Worm (Caenorhabditis elegans) whole organism, L2 larva: ENCODE measurements around the gene F25G6.8.

Experiments
- C34F6.9 ChIP-seq: fragments of 150-350 bp; optimal IDR thresholded peaks from 2 replicates; lab custom pipeline; 2014; ENCODE audit warnings: missing biosample characterization, missing genetic modification characterization
- F13H6.1 ChIP-seq: sonication (generic microtip); optimal IDR thresholded peaks from 2 replicates; lab custom pipeline; 2016; ENCODE audit warnings: missing genetic modification characterization, missing compliant biosample characterization
- R02D3.7 ChIP-seq: fragments of 150-350 bp; optimal IDR thresholded peaks from 2 replicates; lab custom pipeline; 2014; ENCODE audit warnings: missing biosample characterization, missing genetic modification characterization
- alr-1 ChIP-seq: fragments of 150-350 bp; optimal IDR thresholded peaks from 2 replicates; lab custom pipeline; 2014; ENCODE audit warnings: missing biosample characterization, missing genetic modification characterization
- ama-1 ChIP-seq: fragments of 150-350 bp; optimal IDR thresholded peaks from 2 replicates; lab custom pipeline; 2018; ENCODE audit warnings: inconsistent platforms
- ceh-16 ChIP-seq: fragments of 150-350 bp; optimal IDR thresholded peaks from 2 replicates; lab custom pipeline; 2014; ENCODE audit warnings: missing biosample characterization, missing genetic modification characterization
- ceh-82 ChIP-seq: fragments of 150-350 bp; optimal IDR thresholded peaks from 2 replicates; lab custom pipeline; 2014; ENCODE audit warnings: missing biosample characterization, missing genetic modification characterization
- crh-2 ChIP-seq: sonication (generic microtip); optimal IDR thresholded peaks from 2 replicates; lab custom pipeline; 2017; ENCODE audit warnings: missing biosample characterization, missing genetic modification characterization
- dmd-4 ChIP-seq: sonication (generic microtip); optimal IDR thresholded peaks from 2 replicates; lab custom pipeline; 2017; ENCODE audit warnings: missing biosample characterization, missing genetic modification characterization
- elt-1 ChIP-seq: fragments of 150-350 bp; optimal IDR thresholded peaks from 2 replicates; lab custom pipeline; 2014; ENCODE audit warnings: missing biosample characterization, missing genetic modification characterization
- fos-1 ChIP-seq: fragments of 150-350 bp; optimal IDR thresholded peaks from 2 replicates; lab custom pipeline; 2014; ENCODE audit warnings: missing biosample characterization, missing genetic modification characterization
- gmeb-1 ChIP-seq: fragments of 150-350 bp; optimal IDR thresholded peaks from 2 replicates; lab custom pipeline; 2014; ENCODE audit warnings: missing biosample characterization, missing genetic modification characterization
- lin-11 ChIP-seq: fragments of 150-350 bp; sonication (generic microtip); optimal IDR thresholded peaks from 2 replicates; lab custom pipeline; 2014; ENCODE audit warnings: missing biosample characterization, missing genetic modification characterization, inconsistent platforms, mixed read lengths
- lsy-2 ChIP-seq, 2 experiments: fragments of 150-350 bp in 1 of 2; sonication (generic microtip) in 1 of 2; optimal IDR thresholded peaks; 2 replicates each; lab custom pipeline; 2014 to 2017; ENCODE audit warnings: missing biosample characterization in 2 of 2, missing genetic modification characterization in 2 of 2
- mdl-1 ChIP-seq, 2 experiments: fragments of 150-350 bp in 1 of 2; sonication (generic microtip) in 1 of 2; optimal IDR thresholded peaks; 2 replicates each; lab custom pipeline; 2017; ENCODE audit warnings: missing biosample characterization in 2 of 2, missing genetic modification characterization in 2 of 2
- nhr-10 ChIP-seq: sonication (generic microtip); optimal IDR thresholded peaks from 2 replicates; lab custom pipeline; 2017; ENCODE audit warnings: missing biosample characterization, missing genetic modification characterization
- nhr-11 ChIP-seq: fragments of 150-350 bp; optimal IDR thresholded peaks from 2 replicates; lab custom pipeline; 2014; ENCODE audit warnings: missing biosample characterization, missing genetic modification characterization
- nhr-129 ChIP-seq: fragments of 150-350 bp; optimal IDR thresholded peaks from 2 replicates; lab custom pipeline; 2014; ENCODE audit warnings: missing biosample characterization, missing genetic modification characterization
- nhr-21 ChIP-seq: fragments of 150-350 bp; optimal IDR thresholded peaks from 2 replicates; lab custom pipeline; 2014; ENCODE audit warnings: missing biosample characterization, missing genetic modification characterization
- nhr-237 ChIP-seq: fragments of 150-350 bp; optimal IDR thresholded peaks from 2 replicates; lab custom pipeline; 2014; ENCODE audit warnings: missing biosample characterization, missing genetic modification characterization
- nhr-6 ChIP-seq: fragments of 150-350 bp; optimal IDR thresholded peaks from 2 replicates; lab custom pipeline; 2014; ENCODE audit warnings: missing biosample characterization, missing genetic modification characterization
- nhr-77 ChIP-seq: fragments of 150-350 bp; optimal IDR thresholded peaks from 2 replicates; lab custom pipeline; 2014; ENCODE audit warnings: missing biosample characterization, missing genetic modification characterization
- sma-9 ChIP-seq, 2 experiments: fragments of 150-350 bp in 1 of 2; sonication (generic microtip) in 1 of 2; optimal IDR thresholded peaks; 2 replicates each; lab custom pipeline; 2014 to 2016; ENCODE audit warnings: missing genetic modification characterization in 2 of 2, mild to moderate bottlenecking in 1 of 2, missing biosample characterization in 1 of 2, missing compliant biosample characterization in 1 of 2, missing genetic modification reagents in 1 of 2, moderate library complexity in 1 of 2
- snpc-4 ChIP-seq: fragments of 150-350 bp; optimal IDR thresholded peaks from 2 replicates; lab custom pipeline; 2014; ENCODE audit warnings: missing biosample characterization, missing genetic modification characterization
- unc-55 ChIP-seq: fragments of 150-350 bp; sonication (generic microtip); optimal IDR thresholded peaks from 3 replicates; lab custom pipeline; 2014; ENCODE audit warnings: missing biosample characterization, missing genetic modification reagents, missing genetic modification characterization
- zag-1 ChIP-seq: fragments of 150-350 bp; optimal IDR thresholded peaks from 2 replicates; lab custom pipeline; 2014; ENCODE audit warnings: missing biosample characterization, missing genetic modification characterization
- ztf-1 ChIP-seq: fragments of 200-800 bp; sonication (Bioruptor generic); conservative IDR thresholded peaks from 2 replicates; pipeline ENCODE4 v1.3.6; 2022; ENCODE audit warnings: missing genetic modification characterization, missing compliant biosample characterization
- ztf-4 ChIP-seq: fragments of 150-350 bp; optimal IDR thresholded peaks from 2 replicates; lab custom pipeline; 2014; ENCODE audit warnings: missing biosample characterization, missing genetic modification characterization

Gene F25G6.8

ce11 chrV:8518822-8519392 lies 46.1 kb downstream of the F25G6.8 start, which contains the start of gene F45F2.10:
F45F2.10 (minus strand) TSS chrV:8518872.
- peak; percentile 1 for TF ChIP-seq nhr-129 (tag; lab: Kevin White, UChicago)
- no peak for TF ChIP-seq zag-1 (tag; lab: Kevin White, UChicago)
- no peak for TF ChIP-seq gmeb-1
- TF ChIP-seq ztf-1 (GFP tag; lab: Robert Waterston, UW): no peak
- peak; percentile 30 for TF ChIP-seq snpc-4
- TF ChIP-seq ceh-16 (tag; lab: Kevin White, UChicago): no peak
- TF ChIP-seq R02D3.7 (tag; lab: Kevin White, UChicago): peak; percentile 6
- TF ChIP-seq F13H6.1 (tag; lab: Kevin White, UChicago): no peak

- TF ChIP-seq C34F6.9 (tag; lab: Kevin White, UChicago) (peak; percentile 53), fos-1 (peak; percentile 19), alr-1 (tag; lab: Kevin White, UChicago) (no peak), sma-9 (GFP tag; optimal IDR thresholded peaks at IDR 0.05; lab: Kevin White, UChicago) (peak; percentile 29), sma-9 (tag; optimal IDR thresholded peaks at IDR 0.05; lab: Kevin White, UChicago) (no peak), mdl-1 (tag; optimal IDR thresholded peaks at IDR 0.05; lab: Kevin White, UChicago) (peak in 1 of 2 experiments; percentile 38), crh-2 (peak; percentile 20), ztf-4 (tag; lab: Kevin White, UChicago) (no peak), unc-55 (GFP tag; lab: Kevin White, UChicago) (peak; percentile 63), nhr-129 (tag; lab: Kevin White, UChicago) (peak; percentile 70), snpc-4 (no peak)
These were observed 46.7 kb downstream of the F25G6.8 start for ce11 chrV:8518283-8518682.

ce11 chrV:8517711-8518110 lies 47.3 kb downstream of the F25G6.8 start:
- no peak for TF ChIP-seq lin-11 (tag; lab: Kevin White, UChicago)
- no peak for TF ChIP-seq elt-1 (tag; lab: Kevin White, UChicago)
- TF ChIP-seq nhr-21 (tag; lab: Kevin White, UChicago): no peak
- no peak for TF ChIP-seq nhr-6 (tag; lab: Kevin White, UChicago)
- no peak for TF ChIP-seq mdl-1 (tag; optimal IDR thresholded peaks at IDR 0.05; lab: Kevin White, UChicago)
- no peak for TF ChIP-seq ceh-82 (tag; lab: Kevin White, UChicago)
- TF ChIP-seq dmd-4: no peak
- TF ChIP-seq ztf-4 (tag; lab: Kevin White, UChicago): no peak
- TF ChIP-seq R02D3.7 (tag; lab: Kevin White, UChicago): no peak
- no peak for TF ChIP-seq ama-1 (lab: Kevin White, UChicago)
- TF ChIP-seq F13H6.1 (tag; lab: Kevin White, UChicago): no peak
- TF ChIP-seq, all 48 proteins: peak for 0

ce11 chrV:8516426-8516825 lies 48.5 kb downstream of the F25G6.8 start:
- no peak for TF ChIP-seq lin-11 (tag; lab: Kevin White, UChicago)
- no peak for TF ChIP-seq ama-1 (lab: Kevin White, UChicago)
- TF ChIP-seq nhr-6 (tag; lab: Kevin White, UChicago): no peak
- TF ChIP-seq ztf-1 (GFP tag; lab: Robert Waterston, UW): no peak
- no peak for TF ChIP-seq nhr-129 (tag; lab: Kevin White, UChicago)
- TF ChIP-seq nhr-237 (tag; lab: Kevin White, UChicago): no peak
- TF ChIP-seq dmd-4: no peak
- TF ChIP-seq lsy-2 (tag; optimal IDR thresholded peaks at IDR 0.05; lab: Kevin White, UChicago): no peak
- TF ChIP-seq nhr-77 (tag; lab: Kevin White, UChicago): no peak
- TF ChIP-seq F13H6.1 (tag; lab: Kevin White, UChicago): no peak
- no peak for TF ChIP-seq nhr-11 (tag; lab: Kevin White, UChicago)
- no peak for TF ChIP-seq elt-1 (tag; lab: Kevin White, UChicago)
- no peak for TF ChIP-seq nhr-10 (tag; lab: Kevin White, UChicago)
